Fruit fly (Drosophila melanogaster) ovary, adult (tissue): Measurements from ENCODE around the gene Cyp309a2.

ENCODE experiments used
- CG17801 ChIP-seq: fragments of 200-800 bp; optimal IDR thresholded peaks from 2 replicates; lab custom pipeline; 2019; ENCODE audit warnings: missing biosample characterization, mild to moderate bottlenecking, missing genetic modification characterization, moderate library complexity; ENCODE audit not compliant: partially characterized antibody

The Cyp309a2 gene

DNA sequence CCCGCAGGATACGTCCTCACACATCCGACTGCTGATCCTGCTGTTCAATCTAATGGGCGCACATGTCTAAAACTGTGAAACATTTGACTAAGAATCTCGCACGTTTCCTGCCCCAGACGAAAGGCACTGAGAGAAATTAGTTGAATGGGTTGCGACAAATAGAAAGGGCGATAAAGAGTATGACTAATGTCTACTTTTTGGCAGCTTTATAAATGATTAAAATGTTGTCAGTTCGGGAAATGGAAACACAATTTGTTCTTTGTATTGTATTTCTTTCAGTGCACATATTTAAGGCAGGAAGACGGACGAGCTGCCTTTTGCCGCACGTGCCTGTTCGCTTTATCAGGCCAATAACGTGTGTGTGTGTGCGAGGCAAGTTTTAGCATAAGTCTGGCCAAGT, 44.7 kb downstream of the Cyp309a2 start:
- no peak for TF ChIP-seq CG17801 (GFP tag; lab: Kevin White, UChicago)

DNA sequence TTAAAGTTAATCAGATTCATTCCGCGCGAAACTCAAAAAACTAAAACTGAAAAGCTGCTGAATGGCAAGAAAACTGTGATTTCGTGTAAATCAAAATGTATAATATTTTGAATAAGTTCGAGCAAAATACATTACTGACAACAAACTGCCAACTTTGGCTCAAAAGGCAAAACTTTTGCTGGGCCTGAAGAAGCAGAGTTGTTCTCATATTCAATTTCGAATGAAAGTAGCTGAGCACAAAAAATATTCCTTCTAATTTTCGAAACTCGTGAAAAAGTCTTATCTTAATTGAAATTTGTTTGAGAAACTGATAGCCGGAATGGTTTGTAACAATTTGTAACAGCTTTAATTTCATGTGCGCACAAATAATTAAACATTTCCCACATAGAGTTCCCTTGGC, 54.9 kb downstream of the Cyp309a2 start, which contains the start of gene CG3528:
CG3528 (minus strand) TSS at position 101 of the 400 bp plus-strand sequence.
- no peak for TF ChIP-seq CG17801 (GFP tag; lab: Kevin White, UChicago)
